Worm (Caenorhabditis elegans) whole organism, young adult: ENCODE measurements around the gene hum-10.

Experiments
- B0019.2 ChIP-seq: fragments of 200-800 bp; sonication (Bioruptor generic); conservative IDR thresholded peaks from 2 replicates; pipeline ENCODE4 v1.3.6; 2022; ENCODE audit warnings: missing genetic modification reagents, missing genetic modification characterization, missing compliant biosample characterization
- B0261.1 ChIP-seq: sonication (generic microtip); optimal IDR thresholded peaks from 2 replicates; lab custom pipeline; 2016; ENCODE audit warnings: mild to moderate bottlenecking, missing genetic modification characterization, moderate library complexity, missing compliant biosample characterization
- C06A6.2 ChIP-seq: fragments of 200-800 bp; sonication (Bioruptor generic); conservative IDR thresholded peaks from 2 replicates; pipeline ENCODE4 v1.3.6; 2022; ENCODE audit warnings: missing genetic modification characterization, missing compliant biosample characterization
- C17E4.6 ChIP-seq: fragments of 200-800 bp; sonication (Bioruptor generic); IDR thresholded peaks from 2 replicates; pipeline ENCODE4 v1.3.6; 2022; ENCODE audit warnings: missing genetic modification reagents, missing genetic modification characterization, missing compliant biosample characterization
- F23B12.7 ChIP-seq: sonication (generic microtip); optimal IDR thresholded peaks from 2 replicates; lab custom pipeline; 2017; ENCODE audit warnings: missing genetic modification characterization, mild to moderate bottlenecking, missing compliant biosample characterization, antibody characterized with exemption, moderate library complexity; ENCODE audit not compliant: insufficient read depth
- F55B11.4 ChIP-seq: sonication (generic microtip); optimal IDR thresholded peaks from 2 replicates; lab custom pipeline; 2016; ENCODE audit warnings: missing compliant biosample characterization, missing genetic modification characterization, borderline replicate concordance; ENCODE audit not compliant: insufficient read depth
- F57A8.1 ChIP-seq: fragments of 200-800 bp; sonication (Bioruptor generic); optimal IDR thresholded peaks from 2 replicates; lab custom pipeline; 2018; ENCODE audit warnings: mild to moderate bottlenecking, missing genetic modification characterization, moderate library complexity, missing compliant biosample characterization
- F57C9.4 ChIP-seq: sonication (generic microtip); optimal IDR thresholded peaks from 2 replicates; lab custom pipeline; 2017; ENCODE audit warnings: mild to moderate bottlenecking, missing genetic modification characterization, missing compliant biosample characterization
- Y56A3A.18 ChIP-seq: fragments of 200-800 bp; sonication (Bioruptor generic); IDR thresholded peaks from 2 replicates; pipeline ENCODE4 v1.3.6; 2022; ENCODE audit warnings: missing genetic modification reagents, missing genetic modification characterization, missing compliant biosample characterization
- Y67H2A.10 ChIP-seq: fragments of 200-800 bp; sonication (Bioruptor generic); conservative IDR thresholded peaks from 2 replicates; pipeline ENCODE4 v1.3.6; 2022; ENCODE audit warnings: missing genetic modification reagents, missing genetic modification characterization, missing compliant biosample characterization
- Y79H2A.3 ChIP-seq: fragments of 200-800 bp; sonication (Bioruptor generic); conservative IDR thresholded peaks from 2 replicates; pipeline ENCODE4 v1.3.6; 2022; ENCODE audit warnings: missing genetic modification reagents, missing genetic modification characterization, missing compliant biosample characterization
- ZK185.1 ChIP-seq: sonication (generic microtip); optimal IDR thresholded peaks from 2 replicates; lab custom pipeline; 2016; ENCODE audit warnings: mild to moderate bottlenecking, missing genetic modification characterization, missing compliant biosample characterization; ENCODE audit not compliant: poor library complexity, severe bottlenecking
- akir-1 ChIP-seq: fragments of 200-800 bp; sonication (Bioruptor generic); optimal IDR thresholded peaks from 2 replicates; lab custom pipeline; 2018; ENCODE audit warnings: mild to moderate bottlenecking, missing genetic modification characterization, moderate library complexity, missing compliant biosample characterization
- aptf-3 ChIP-seq: fragments of 200-800 bp; sonication (Bioruptor generic); IDR thresholded peaks from 2 replicates; pipeline ENCODE4 v1.3.6; 2022; ENCODE audit warnings: missing genetic modification characterization, missing compliant biosample characterization
- ceh-40 ChIP-seq: fragments of 200-800 bp; sonication (Bioruptor generic); IDR thresholded peaks from 2 replicates; pipeline ENCODE4 v1.3.6; 2022; ENCODE audit warnings: missing genetic modification characterization, missing compliant biosample characterization
- die-1 ChIP-seq: sonication (generic microtip); optimal IDR thresholded peaks from 2 replicates; lab custom pipeline; 2016; ENCODE audit warnings: missing genotype, mild to moderate bottlenecking, missing genetic modification characterization, missing compliant biosample characterization
- dox-1 ChIP-seq: fragments of 200-800 bp; sonication (Bioruptor generic); IDR thresholded peaks from 2 replicates; pipeline ENCODE4 v1.3.6; 2022; ENCODE audit warnings: missing genetic modification reagents, missing genetic modification characterization, missing compliant biosample characterization
- egrh-3 ChIP-seq: fragments of 200-800 bp; sonication (Bioruptor generic); IDR thresholded peaks from 2 replicates; pipeline ENCODE4 v1.3.6; 2022; ENCODE audit warnings: missing genetic modification reagents, missing genetic modification characterization, missing compliant biosample characterization
- hmg-1.2 ChIP-seq: fragments of 200-800 bp; sonication (Bioruptor generic); IDR thresholded peaks from 2 replicates; pipeline ENCODE4 v1.3.6; 2022; ENCODE audit warnings: missing genetic modification reagents, missing genetic modification characterization, missing compliant biosample characterization
- hmg-20 ChIP-seq: fragments of 200-800 bp; sonication (Bioruptor generic); IDR thresholded peaks from 2 replicates; pipeline ENCODE4 v1.3.6; 2022; ENCODE audit warnings: missing genetic modification reagents, missing genetic modification characterization, missing compliant biosample characterization
- lin-54 ChIP-seq: fragments of 200-800 bp; sonication (Bioruptor generic); optimal IDR thresholded peaks from 2 replicates; lab custom pipeline; 2018; ENCODE audit warnings: mild to moderate bottlenecking, missing genetic modification characterization, missing compliant biosample characterization
- lir-1 ChIP-seq: fragments of 200-800 bp; sonication (Bioruptor generic); conservative IDR thresholded peaks from 2 replicates; pipeline ENCODE4 v1.3.6; 2022; ENCODE audit warnings: missing genetic modification reagents, missing genetic modification characterization, missing compliant biosample characterization
- madf-8 ChIP-seq: fragments of 200-800 bp; sonication (Bioruptor generic); conservative IDR thresholded peaks from 2 replicates; pipeline ENCODE4 v1.3.6; 2022; ENCODE audit warnings: missing genetic modification reagents, missing genetic modification characterization, missing compliant biosample characterization
- nfyb-1 ChIP-seq: fragments of 200-800 bp; sonication (Bioruptor generic); IDR thresholded peaks from 2 replicates; pipeline ENCODE4 v1.3.6; 2022; ENCODE audit warnings: missing genetic modification reagents, missing genetic modification characterization, missing compliant biosample characterization
- nhr-120 ChIP-seq: fragments of 200-800 bp; sonication (Bioruptor generic); IDR thresholded peaks from 2 replicates; pipeline ENCODE4 v1.3.6; 2022; ENCODE audit warnings: missing genetic modification characterization, missing compliant biosample characterization
- nhr-80 ChIP-seq: sonication (generic microtip); optimal IDR thresholded peaks from 2 replicates; lab custom pipeline; 2016; ENCODE audit warnings: missing genetic modification characterization, missing compliant biosample characterization
- nhr-90 ChIP-seq: sonication (generic microtip); optimal IDR thresholded peaks from 2 replicates; lab custom pipeline; 2016; ENCODE audit warnings: missing genotype, mild to moderate bottlenecking, missing genetic modification characterization, missing compliant biosample characterization
- pha-4 ChIP-seq: fragments of 150-350 bp; sonication (generic microtip); optimal IDR thresholded peaks from 2 replicates; lab custom pipeline; 2014; ENCODE audit warnings: missing biosample characterization, missing genetic modification reagents, missing genetic modification characterization
- rec-8 ChIP-seq, 2 experiments: sonication (generic microtip); optimal IDR thresholded peaks; 2 replicates each; lab custom pipeline; 2016; ENCODE audit warnings: mild to moderate bottlenecking in 2 of 2, missing genetic modification characterization in 2 of 2, missing genetic modification reagents in 2 of 2, missing genotype in 2 of 2, missing biosample characterization in 1 of 2, missing compliant biosample characterization in 1 of 2, moderate library complexity in 1 of 2
- repo-1 ChIP-seq: sonication (generic microtip); optimal IDR thresholded peaks from 2 replicates; lab custom pipeline; 2017; ENCODE audit warnings: mild to moderate bottlenecking, missing genetic modification characterization, missing compliant biosample characterization
- snpc-4 ChIP-seq, 5 experiments: fragments of 150-350 bp in 1 of 5; sonication (generic microtip) in 4 of 5; optimal IDR thresholded peaks; 2 replicates each; lab custom pipeline; 2014 to 2018; ENCODE audit warnings: missing genetic modification characterization in 5 of 5, missing biosample characterization in 3 of 5, antibody characterized with exemption in 2 of 5, mild to moderate bottlenecking in 2 of 5, missing compliant biosample characterization in 2 of 5, missing genotype in 2 of 5, moderate library complexity in 2 of 5, missing genetic modification reagents in 1 of 5
- tlf-1 ChIP-seq: fragments of 200-800 bp; sonication (Bioruptor generic); optimal IDR thresholded peaks from 2 replicates; lab custom pipeline; 2018; ENCODE audit warnings: mild to moderate bottlenecking, missing genetic modification characterization, missing compliant biosample characterization
- unc-130 ChIP-seq: sonication (generic microtip); optimal IDR thresholded peaks from 2 replicates; lab custom pipeline; 2016; ENCODE audit warnings: missing genetic modification reagents, missing genetic modification characterization, missing compliant biosample characterization
- zfh-2 ChIP-seq: fragments of 200-800 bp; sonication (Bioruptor generic); conservative IDR thresholded peaks from 2 replicates; pipeline ENCODE4 v1.3.6; 2022; ENCODE audit warnings: missing genetic modification reagents, missing genetic modification characterization, missing compliant biosample characterization

hum-10 gene

ce11 chrX:4759718-4760117 lies 22.4 kb downstream of the hum-10 start:
- TF ChIP-seq nhr-90 (tag; lab: Kevin White, UChicago) (no peak), dox-1 (no peak), akir-1 (GFP tag; lab: Kevin White, UChicago) (no peak), F57A8.1 (GFP tag; lab: Kevin White, UChicago) (no peak), ceh-40 (GFP tag; lab: Robert Waterston, UW) (no peak), egrh-3 (GFP tag; lab: Robert Waterston, UW) (no peak), Y79H2A.3 (GFP tag; lab: Robert Waterston, UW) (no peak), F23B12.7 (tag; lab: Kevin White, UChicago) (no peak), rec-8 (tag; optimal IDR thresholded peaks at IDR 0.05; lab: Kevin White, UChicago) (no peak), snpc-4 (GFP tag; optimal IDR thresholded peaks at IDR 0.05; lab: Kevin White, UChicago) (no peak), snpc-4 (tag; optimal IDR thresholded peaks at IDR 0.05; lab: Kevin White, UChicago) (no peak), B0019.2 (GFP tag; lab: Robert Waterston, UW) (no peak), ZK185.1 (tag; lab: Kevin White, UChicago) (no peak), F57C9.4 (no peak), hmg-1.2 (GFP tag; lab: Robert Waterston, UW) (no peak), Y56A3A.18 (GFP tag; lab: Robert Waterston, UW) (no peak), repo-1 (tag; lab: Kevin White, UChicago) (no peak)
- TF ChIP-seq, all 124 proteins: peak for 0

DNA sequence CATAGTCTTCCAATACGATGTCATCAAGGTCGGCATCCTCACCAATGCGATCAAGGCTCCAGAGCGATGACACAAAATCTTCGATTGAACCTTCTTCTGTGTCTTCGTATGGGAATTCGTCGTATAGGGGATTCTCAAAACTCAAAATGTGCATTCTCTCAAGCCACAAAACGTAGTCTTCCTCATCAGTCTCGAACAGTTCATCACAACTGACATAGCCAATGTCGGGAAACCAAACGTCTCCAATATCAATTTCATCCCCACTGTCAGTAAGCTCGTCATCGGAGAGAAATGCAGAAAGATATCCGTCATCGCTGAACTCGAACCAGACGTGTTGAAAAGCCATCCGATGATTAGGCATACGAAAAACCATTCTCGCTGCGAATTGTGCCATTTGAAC lies 27.4 kb downstream of the hum-10 start, which contains the start of gene C39E6.2:
Gene C39E6.2, minus strand, starts transcription at position 394 of the 400 bp plus-strand sequence.
- TF ChIP-seq C17E4.6 (GFP tag; lab: Robert Waterston, UW) = no peak
- no peak for TF ChIP-seq tlf-1 (GFP tag; lab: Kevin White, UChicago)
- TF ChIP-seq Y67H2A.10 (GFP tag; lab: Robert Waterston, UW) = no peak
- no peak for TF ChIP-seq hmg-20 (GFP tag; lab: Robert Waterston, UW)
- no peak for TF ChIP-seq nhr-120 (GFP tag; lab: Robert Waterston, UW)
- TF ChIP-seq lir-1 (GFP tag; lab: Robert Waterston, UW) = no peak
- no peak for TF ChIP-seq madf-8
- TF ChIP-seq unc-130 = no peak
- no peak for TF ChIP-seq aptf-3
- no peak for TF ChIP-seq nfyb-1 (GFP tag; lab: Robert Waterston, UW)
- no peak for TF ChIP-seq B0261.1 (tag; lab: Kevin White, UChicago)
- TF ChIP-seq C06A6.2 (GFP tag; lab: Robert Waterston, UW) = no peak
- TF ChIP-seq snpc-4 (GFP tag; optimal IDR thresholded peaks at IDR 0.05; lab: Kevin White, UChicago) = no peak
- no peak for TF ChIP-seq snpc-4 (tag; optimal IDR thresholded peaks at IDR 0.05; lab: Kevin White, UChicago)
- TF ChIP-seq pha-4 (tag; lab: Kevin White, UChicago) = no peak
- TF ChIP-seq die-1 (tag; lab: Kevin White, UChicago) = no peak
- no peak for TF ChIP-seq F55B11.4 (tag; lab: Kevin White, UChicago)
- TF ChIP-seq, all 124 proteins: peak for 0

ce11 chrX:4749080-4749479 lies 33.0 kb downstream of the hum-10 start, which contains the start of gene lon-2:
TSS of gene lon-2 (minus strand) at chrX:4749083.
- TF ChIP-seq pha-4 (tag; lab: Kevin White, UChicago) (no peak), nhr-80 (tag; lab: Kevin White, UChicago) (peak; percentile 86)

DNA sequence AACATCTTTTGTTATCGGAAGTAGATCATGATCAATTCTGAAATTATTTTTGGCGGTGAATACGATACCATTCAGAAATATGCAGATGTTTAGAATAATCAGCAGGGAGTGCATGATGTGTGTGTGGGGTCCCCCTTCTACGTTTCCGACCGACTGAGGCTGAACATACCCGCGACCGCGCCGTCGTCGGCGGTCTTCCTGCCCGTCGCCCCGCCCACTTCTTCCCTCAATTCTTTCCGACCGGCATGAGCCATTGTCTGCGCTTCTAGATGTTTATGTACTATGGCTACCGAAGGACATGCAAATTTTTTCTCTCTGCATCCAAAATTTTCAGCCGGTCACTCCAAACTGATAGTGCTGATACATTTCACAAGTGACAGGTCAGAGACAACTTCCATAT lies 38.1 kb downstream of the hum-10 start:
- TF ChIP-seq nhr-80 (tag; lab: Kevin White, UChicago) = peak; percentile 55
- TF ChIP-seq dox-1 = peak; percentile 47; the same call in 1 of the 2 replicates
- TF ChIP-seq lin-54 (GFP tag; lab: Kevin White, UChicago) = no peak
- peak; percentile 79 for TF ChIP-seq zfh-2 (GFP tag; lab: Robert Waterston, UW)
- TF ChIP-seq, all 124 proteins: peak for 3
